Worm (Caenorhabditis elegans) whole organism, late embryonic: ENCODE measurements around the gene F07E5.5.
"Not testable (repeated sequence)": the region's sequence is repeated elsewhere in the genome, so short reads cannot be mapped to it uniquely, and the experiment has no call there.

Experiments used
- K09A11.1 ChIP-seq: sonication (generic microtip); optimal IDR thresholded peaks from 2 replicates; lab custom pipeline; 2017; ENCODE audit warnings: antibody characterized with exemption, mild to moderate bottlenecking, missing genetic modification characterization, missing compliant biosample characterization; ENCODE audit not compliant: insufficient read depth
- T23F11.4 ChIP-seq: fragments of 200-800 bp; sonication (Bioruptor generic); optimal IDR thresholded peaks from 2 replicates; lab custom pipeline; 2018; ENCODE audit warnings: mild to moderate bottlenecking, missing genetic modification characterization, missing compliant biosample characterization
- Y22D7AL.16 ChIP-seq: sonication (generic microtip); optimal IDR thresholded peaks from 2 replicates; lab custom pipeline; 2016; ENCODE audit warnings: missing genetic modification characterization, missing compliant biosample characterization
- ahr-1 ChIP-seq: sonication (generic microtip); optimal IDR thresholded peaks from 2 replicates; lab custom pipeline; 2016; ENCODE audit warnings: missing genetic modification characterization, missing compliant biosample characterization
- ama-1 ChIP-seq: fragments of 150-350 bp; optimal IDR thresholded peaks from 2 replicates; lab custom pipeline; 2014
- ceh-14 ChIP-seq: sonication (generic microtip); optimal IDR thresholded peaks from 2 replicates; lab custom pipeline; 2016; ENCODE audit warnings: missing genotype, missing genetic modification characterization, missing compliant biosample characterization
- ceh-19 ChIP-seq: fragments of 200-800 bp; sonication (Bioruptor generic); optimal IDR thresholded peaks from 2 replicates; lab custom pipeline; 2018; ENCODE audit warnings: mild to moderate bottlenecking, missing genetic modification characterization, missing compliant biosample characterization
- ceh-2 ChIP-seq: sonication (generic microtip); optimal IDR thresholded peaks from 2 replicates; lab custom pipeline; 2016; ENCODE audit warnings: missing genotype, missing genetic modification characterization, missing compliant biosample characterization
- ceh-24 ChIP-seq: sonication (generic microtip); optimal IDR thresholded peaks from 2 replicates; lab custom pipeline; 2016; ENCODE audit warnings: mild to moderate bottlenecking, missing genetic modification characterization, missing compliant biosample characterization
- ceh-30 ChIP-seq: fragments of 150-350 bp; optimal IDR thresholded peaks from 2 replicates; lab custom pipeline; 2014; ENCODE audit warnings: missing biosample characterization, missing genetic modification characterization
- ceh-31 ChIP-seq: sonication (generic microtip); optimal IDR thresholded peaks from 2 replicates; lab custom pipeline; 2016; ENCODE audit warnings: missing genetic modification characterization, missing compliant biosample characterization
- ceh-6 ChIP-seq: fragments of 200-800 bp; sonication (Bioruptor generic); optimal IDR thresholded peaks from 2 replicates; lab custom pipeline; 2018; ENCODE audit warnings: mild to moderate bottlenecking, missing genetic modification characterization, missing compliant biosample characterization
- che-1 ChIP-seq: sonication (generic microtip); optimal IDR thresholded peaks from 2 replicates; lab custom pipeline; 2016; ENCODE audit warnings: mild to moderate bottlenecking, missing genetic modification characterization, missing compliant biosample characterization
- elt-2 ChIP-seq: sonication (generic microtip); optimal IDR thresholded peaks from 2 replicates; lab custom pipeline; 2016; ENCODE audit warnings: missing genetic modification reagents, missing genetic modification characterization, missing compliant biosample characterization
- elt-4 ChIP-seq: sonication (generic microtip); optimal IDR thresholded peaks from 2 replicates; lab custom pipeline; 2016; ENCODE audit warnings: missing genetic modification characterization, missing compliant biosample characterization
- ets-4 ChIP-seq: sonication (generic microtip); optimal IDR thresholded peaks from 2 replicates; lab custom pipeline; 2016; ENCODE audit warnings: missing genetic modification characterization, missing compliant biosample characterization
- fax-1 ChIP-seq: sonication (generic microtip); optimal IDR thresholded peaks from 2 replicates; lab custom pipeline; 2016; ENCODE audit warnings: missing genotype, missing genetic modification characterization, missing compliant biosample characterization
- fkh-6 ChIP-seq: sonication (generic microtip); optimal IDR thresholded peaks from 2 replicates; lab custom pipeline; 2016; ENCODE audit warnings: missing genetic modification characterization, missing compliant biosample characterization
- hlh-15 ChIP-seq: sonication (generic microtip); optimal IDR thresholded peaks from 2 replicates; lab custom pipeline; 2016; ENCODE audit warnings: missing genetic modification characterization, missing compliant biosample characterization
- hlh-6 ChIP-seq: sonication (generic microtip); optimal IDR thresholded peaks from 2 replicates; lab custom pipeline; 2016; ENCODE audit warnings: missing genotype, missing genetic modification characterization, missing compliant biosample characterization
- hlh-8 ChIP-seq: sonication (generic microtip); optimal IDR thresholded peaks from 2 replicates; lab custom pipeline; 2016; ENCODE audit warnings: missing genotype, missing genetic modification characterization, missing compliant biosample characterization
- madf-2 ChIP-seq: sonication (generic microtip); optimal IDR thresholded peaks from 2 replicates; lab custom pipeline; 2017; ENCODE audit warnings: missing genetic modification characterization, missing compliant biosample characterization
- mec-3 ChIP-seq: sonication (generic microtip); optimal IDR thresholded peaks from 2 replicates; lab custom pipeline; 2016; ENCODE audit warnings: borderline replicate concordance, missing genetic modification characterization, missing compliant biosample characterization
- nhr-11 ChIP-seq: fragments of 150-350 bp; optimal IDR thresholded peaks from 2 replicates; lab custom pipeline; 2014; ENCODE audit warnings: missing biosample characterization, missing genetic modification characterization
- nhr-232 ChIP-seq: sonication (generic microtip); optimal IDR thresholded peaks from 2 replicates; lab custom pipeline; 2016; ENCODE audit warnings: missing genetic modification characterization, missing compliant biosample characterization
- npax-4 ChIP-seq: sonication (generic microtip); optimal IDR thresholded peaks from 2 replicates; lab custom pipeline; 2016; ENCODE audit warnings: missing genetic modification characterization, missing compliant biosample characterization
- odd-2 ChIP-seq: sonication (generic microtip); optimal IDR thresholded peaks from 2 replicates; lab custom pipeline; 2017; ENCODE audit warnings: antibody characterized with exemption, mild to moderate bottlenecking, missing genetic modification characterization, missing compliant biosample characterization
- pag-3 ChIP-seq: sonication (generic microtip); optimal IDR thresholded peaks from 2 replicates; lab custom pipeline; 2016; ENCODE audit warnings: missing compliant biosample characterization, missing genetic modification characterization, borderline replicate concordance
- pax-1 ChIP-seq: fragments of 150-350 bp; optimal IDR thresholded peaks from 2 replicates; lab custom pipeline; 2014; ENCODE audit warnings: missing biosample characterization, missing genetic modification characterization
- pha-2 ChIP-seq: sonication (generic microtip); optimal IDR thresholded peaks from 2 replicates; lab custom pipeline; 2017; ENCODE audit warnings: mild to moderate bottlenecking, missing genetic modification characterization, missing compliant biosample characterization
- pha-4 ChIP-seq: fragments of 150-350 bp; optimal IDR thresholded peaks from 2 replicates; lab custom pipeline; 2018; ENCODE audit warnings: missing biosample characterization, missing genetic modification reagents, missing genetic modification characterization
- ref-2 ChIP-seq: sonication (generic microtip); optimal IDR thresholded peaks from 2 replicates; lab custom pipeline; 2016; ENCODE audit warnings: missing genetic modification characterization, missing compliant biosample characterization
- rnt-1 ChIP-seq: sonication (generic microtip); optimal IDR thresholded peaks from 2 replicates; lab custom pipeline; 2016; ENCODE audit warnings: missing genetic modification characterization, missing compliant biosample characterization
- sox-4 ChIP-seq: sonication (generic microtip); optimal IDR thresholded peaks from 2 replicates; lab custom pipeline; 2017; ENCODE audit warnings: mild to moderate bottlenecking, missing genetic modification characterization, inconsistent platforms, missing compliant biosample characterization
- tbx-2 ChIP-seq: sonication (generic microtip); optimal IDR thresholded peaks from 2 replicates; lab custom pipeline; 2016; ENCODE audit warnings: missing genetic modification characterization, missing compliant biosample characterization
- unc-3 ChIP-seq, 2 experiments: fragments of 200-800 bp in 1 of 2; sonication (Bioruptor generic) in 1 of 2; sonication (generic microtip) in 1 of 2; conservative IDR thresholded peaks in 1 of 2; optimal IDR thresholded peaks in 1 of 2; 2 replicates each; pipeline versions ENCODE4 v1.3.6 to Lab custom; 2016 to 2022; ENCODE audit warnings: missing compliant biosample characterization in 2 of 2, missing genetic modification characterization in 2 of 2, missing genetic modification reagents in 1 of 2
- unc-42 ChIP-seq: sonication (generic microtip); optimal IDR thresholded peaks from 2 replicates; lab custom pipeline; 2016; ENCODE audit warnings: missing genotype, missing genetic modification characterization, missing compliant biosample characterization
- unc-86 ChIP-seq: sonication (generic microtip); optimal IDR thresholded peaks from 2 replicates; lab custom pipeline; 2016; ENCODE audit warnings: missing genetic modification characterization, missing compliant biosample characterization
- zip-5 ChIP-seq: sonication (generic microtip); optimal IDR thresholded peaks from 2 replicates; lab custom pipeline; 2016; ENCODE audit warnings: missing genetic modification characterization, missing compliant biosample characterization
- ztf-16 ChIP-seq: sonication (generic microtip); optimal IDR thresholded peaks from 2 replicates; lab custom pipeline; 2017; ENCODE audit warnings: missing genetic modification characterization, missing compliant biosample characterization

The F07E5.5 gene

ce11 chrII:2032282-2032681 lies 26.6 kb downstream of the F07E5.5 start, which contains the start of gene btb-4:
TSS of gene btb-4 (plus strand) at chrII:2032316.
- TF ChIP-seq ama-1; unc-86 (tag; lab: Kevin White, UChicago); unc-3 (GFP tag; conservative IDR thresholded peaks at IDR 0.05; lab: Robert Waterston, UW); unc-3 (tag; optimal IDR thresholded peaks at IDR 0.05; lab: Kevin White, UChicago): not testable (repeated sequence)

- TF ChIP-seq odd-2, result no peak
- no peak for TF ChIP-seq unc-86 (tag; lab: Kevin White, UChicago)
- no peak for TF ChIP-seq elt-4 (tag; lab: Kevin White, UChicago)
- TF ChIP-seq ama-1, result no peak
- no peak for TF ChIP-seq K09A11.1 (tag; lab: Kevin White, UChicago)
- TF ChIP-seq ceh-6, result no peak
- TF ChIP-seq ceh-2 (tag; lab: Kevin White, UChicago), result no peak
- no peak for TF ChIP-seq ceh-19
- TF ChIP-seq hlh-15 (tag; lab: Kevin White, UChicago), result no peak
- TF ChIP-seq ceh-14 (tag; lab: Kevin White, UChicago), result no peak
- TF ChIP-seq pha-2 (tag; lab: Kevin White, UChicago), result no peak
- TF ChIP-seq tbx-2 (tag; lab: Kevin White, UChicago), result no peak
- no peak for TF ChIP-seq nhr-232 (tag; lab: Kevin White, UChicago)
- TF ChIP-seq che-1 (tag; lab: Kevin White, UChicago), result no peak
- no peak for TF ChIP-seq unc-3 (GFP tag; conservative IDR thresholded peaks at IDR 0.05; lab: Robert Waterston, UW)
- no peak for TF ChIP-seq unc-3 (tag; optimal IDR thresholded peaks at IDR 0.05; lab: Kevin White, UChicago)
- TF ChIP-seq zip-5 (tag; lab: Kevin White, UChicago), result no peak
- no peak for TF ChIP-seq ets-4
These were observed 27.0 kb downstream of the F07E5.5 start, which contains the start of gene bath-5 for ce11 chrII:2031852-2032251. TSS of gene bath-5 (minus strand) at chrII:2031952.

ce11 chrII:2030367-2030766 lies 28.5 kb downstream of the F07E5.5 start, which contains the start of gene bath-3:
TSS of gene bath-3 (minus strand) at chrII:2030467.
- TF ChIP-seq unc-3 (GFP tag; conservative IDR thresholded peaks at IDR 0.05; lab: Robert Waterston, UW) (no peak), unc-3 (tag; optimal IDR thresholded peaks at IDR 0.05; lab: Kevin White, UChicago) (no peak), pag-3 (tag; lab: Kevin White, UChicago) (no peak), ets-4 (no peak), ahr-1 (tag; lab: Kevin White, UChicago) (no peak), fax-1 (tag; lab: Kevin White, UChicago) (no peak), sox-4 (no peak), unc-86 (tag; lab: Kevin White, UChicago) (no peak), hlh-6 (tag; lab: Kevin White, UChicago) (no peak), ceh-24 (tag; lab: Kevin White, UChicago) (no peak), hlh-15 (tag; lab: Kevin White, UChicago) (no peak), che-1 (tag; lab: Kevin White, UChicago) (no peak), pha-4 (tag; lab: Kevin White, UChicago) (no peak), ceh-6 (no peak), pax-1 (tag; lab: Kevin White, UChicago) (no peak), ama-1 (no peak), Y22D7AL.16 (tag; lab: Kevin White, UChicago) (no peak), ref-2 (tag; lab: Kevin White, UChicago) (no peak), elt-2 (no peak), mec-3 (tag; lab: Kevin White, UChicago) (no peak), ceh-31 (tag; lab: Kevin White, UChicago) (no peak)
- TF ChIP-seq, all 69 proteins: peak for 0

ce11 chrII:2028712-2029111 lies 30.2 kb downstream of the F07E5.5 start, which contains the start of gene bath-1:
TSS of gene bath-1 (minus strand) at chrII:2028812.
- TF ChIP-seq ama-1 (no peak), hlh-15 (tag; lab: Kevin White, UChicago) (no peak), npax-4 (no peak), ceh-6 (no peak), fkh-6 (no peak), hlh-8 (no peak), madf-2 (no peak), nhr-11 (tag; lab: Kevin White, UChicago) (no peak), rnt-1 (tag; lab: Kevin White, UChicago) (no peak), ahr-1 (tag; lab: Kevin White, UChicago) (no peak), ceh-30 (tag; lab: Kevin White, UChicago) (no peak), unc-42 (no peak), ztf-16 (tag; lab: Kevin White, UChicago) (no peak), ceh-2 (tag; lab: Kevin White, UChicago) (no peak), odd-2 (no peak), pha-2 (tag; lab: Kevin White, UChicago) (no peak), T23F11.4 (no peak), ceh-24 (tag; lab: Kevin White, UChicago) (no peak)
- TF ChIP-seq, all 69 proteins: peak for 0
